Worm (Caenorhabditis elegans) whole organism, dauer: ENCODE data around the gene srx-121.

Source experiments
- unc-62 ChIP-seq: sonication (generic microtip); optimal IDR thresholded peaks from 2 replicates; lab custom pipeline; 2017; ENCODE audit warnings: missing biosample characterization, missing genetic modification reagents, missing genetic modification characterization

The srx-121 gene

DNA sequence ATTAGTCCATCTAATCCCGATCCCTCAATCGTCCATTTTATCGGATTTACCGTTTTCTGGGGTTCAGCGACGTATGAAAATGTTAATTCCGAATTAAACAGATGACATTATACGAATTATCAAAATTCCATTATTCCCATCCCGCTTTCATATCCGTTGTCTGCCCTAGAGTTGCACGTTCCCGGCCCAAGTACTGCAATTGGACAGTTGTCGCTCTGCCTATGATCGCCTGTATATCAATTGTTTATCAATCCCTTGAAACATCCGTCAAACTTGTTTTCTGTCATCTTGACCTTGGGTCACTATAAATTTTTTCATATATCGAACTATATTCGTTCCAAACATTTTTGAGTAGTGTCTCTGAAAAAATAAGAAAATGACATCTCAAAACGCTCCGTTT lies 14.3 kb downstream of the srx-121 start, which contains the start of gene C04E12.5:
C04E12.5 (plus strand) TSS at position 301 of the 400 bp plus-strand sequence.
- TF ChIP-seq unc-62 (GFP tag; lab: Kevin White, UChicago), result no peak

DNA sequence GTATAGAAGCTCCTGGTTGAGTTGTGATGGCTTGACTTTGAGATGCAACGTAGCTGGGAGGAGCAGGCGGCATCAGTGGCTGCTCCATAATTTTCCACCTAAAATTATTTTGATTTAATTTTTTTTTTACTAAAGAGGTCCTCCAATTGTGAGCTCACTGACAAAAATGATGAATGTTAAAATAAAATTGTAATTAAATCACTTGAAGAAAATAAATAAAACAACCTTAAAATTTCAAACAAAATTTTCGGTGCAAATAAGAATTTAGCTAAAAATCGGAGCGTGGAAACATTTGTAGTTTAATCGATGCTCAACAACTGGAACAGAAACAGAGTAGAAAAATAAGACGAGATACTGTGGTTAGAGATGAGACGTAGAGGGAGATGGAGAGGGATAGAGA lies 15.5 kb downstream of the srx-121 start, which contains the start of gene scrm-3:
scrm-3 (minus strand) TSS at position 101 of the 400 bp plus-strand sequence.
- no peak for TF ChIP-seq unc-62 (GFP tag; lab: Kevin White, UChicago)

DNA sequence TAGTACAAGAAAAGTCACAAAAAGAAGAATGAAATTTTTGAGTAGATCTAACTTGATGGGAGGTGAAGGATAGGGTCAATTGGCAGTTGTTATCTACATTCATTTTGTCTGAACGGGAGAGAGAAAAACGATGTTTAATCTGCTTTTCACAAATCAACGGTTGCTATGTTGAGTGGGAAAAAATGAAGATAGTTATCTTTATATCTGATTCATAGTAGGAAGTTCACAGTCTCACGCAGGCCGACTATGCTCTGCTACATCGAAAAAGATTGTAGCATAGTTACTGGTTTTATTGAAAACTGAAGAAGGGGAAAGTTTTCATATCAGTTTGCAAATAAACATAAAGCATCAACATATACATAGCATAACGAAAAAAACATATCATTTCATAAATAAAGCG lies 17.0 kb downstream of the srx-121 start:
- no peak for TF ChIP-seq unc-62 (GFP tag; lab: Kevin White, UChicago)

DNA sequence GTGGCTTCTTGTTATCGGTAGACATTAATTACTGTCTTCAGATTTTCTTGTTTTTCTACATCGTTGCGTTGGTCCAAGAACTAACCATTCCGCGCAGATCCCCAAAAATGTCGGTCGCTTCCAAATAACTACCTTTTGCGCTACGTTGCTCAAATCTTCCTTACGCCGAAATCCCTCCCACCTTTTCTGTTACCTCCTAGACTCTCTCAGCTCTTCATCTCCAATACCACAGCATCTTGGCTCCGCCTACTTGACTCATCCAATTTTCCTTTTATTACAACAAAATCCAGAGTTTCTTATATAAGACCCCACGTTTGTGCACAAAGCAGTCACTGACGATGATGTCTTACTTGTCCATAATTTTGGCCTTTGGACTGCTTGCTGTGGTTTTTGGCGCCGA lies 19.6 kb downstream of the srx-121 start, which contains the start of gene C17B7.12:
C17B7.12 (plus strand) TSS at position 301 of the 400 bp plus-strand sequence.
- TF ChIP-seq unc-62 (GFP tag; lab: Kevin White, UChicago), result no peak

DNA sequence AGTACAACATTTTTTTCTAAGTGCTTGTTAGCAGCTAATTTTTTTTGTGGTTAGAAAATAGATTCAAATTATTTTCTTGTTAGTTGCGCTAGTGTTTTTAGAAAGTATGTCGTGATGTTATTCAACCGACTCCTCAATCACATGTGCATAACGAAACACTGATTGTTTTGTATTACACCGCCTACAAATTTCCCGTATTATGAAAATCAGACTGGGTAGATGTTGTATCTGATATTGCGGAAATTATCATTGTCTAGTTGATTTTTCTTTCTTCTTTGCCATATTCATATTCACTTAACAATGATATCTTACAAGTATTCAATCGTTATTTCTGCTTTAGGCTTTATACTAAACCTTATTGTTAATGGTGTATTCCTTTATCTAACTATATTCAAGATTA lies 21.3 kb downstream of the srx-121 start, which contains the start of gene str-63:
str-63 (plus strand) TSS at position 301 of the 400 bp plus-strand sequence.
- TF ChIP-seq unc-62 (GFP tag; lab: Kevin White, UChicago), result no peak

DNA sequence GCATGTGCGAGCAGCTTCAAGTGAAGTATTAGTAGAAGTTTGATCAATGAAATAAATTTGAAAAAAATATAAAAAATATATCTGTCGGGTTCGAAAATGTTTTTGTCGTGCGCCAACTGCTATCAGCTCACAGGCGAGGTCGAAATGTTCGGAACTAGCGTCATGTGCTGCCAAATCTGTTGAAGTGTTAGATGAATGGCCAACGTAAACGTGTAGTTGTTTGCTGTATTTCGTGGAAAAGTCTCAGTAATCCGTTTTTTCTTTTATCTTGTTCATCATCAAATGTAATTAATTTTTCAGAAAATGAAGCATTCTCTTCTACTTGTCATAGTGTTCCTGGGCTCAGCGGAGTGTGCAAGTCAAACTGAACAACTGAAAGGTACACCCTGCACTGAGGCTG lies 22.7 kb downstream of the srx-121 start, which contains the start of gene C17B7.15:
C17B7.15 (plus strand) TSS at position 301 of the 400 bp plus-strand sequence.
- no peak for TF ChIP-seq unc-62 (GFP tag; lab: Kevin White, UChicago)

DNA sequence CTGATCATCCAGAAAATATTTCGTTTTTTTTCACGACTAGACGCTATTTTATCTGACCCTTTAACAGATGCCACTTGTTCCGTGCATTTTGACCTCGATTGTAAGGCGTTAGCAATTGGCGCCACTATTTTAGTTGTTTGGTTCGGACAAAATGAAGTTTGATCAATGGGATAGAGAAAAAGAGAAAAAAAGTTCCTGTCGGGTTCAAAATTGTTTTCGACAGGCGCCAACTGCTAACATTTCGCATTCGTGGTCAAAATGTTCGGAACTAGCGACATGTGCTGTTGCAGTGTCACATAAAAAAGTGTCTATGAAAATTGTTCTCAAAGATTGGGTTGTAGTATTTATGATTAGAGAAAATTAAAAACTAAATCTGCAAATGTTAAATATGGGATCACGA lies 25.1 kb downstream of the srx-121 start:
- no peak for TF ChIP-seq unc-62 (GFP tag; lab: Kevin White, UChicago)

DNA sequence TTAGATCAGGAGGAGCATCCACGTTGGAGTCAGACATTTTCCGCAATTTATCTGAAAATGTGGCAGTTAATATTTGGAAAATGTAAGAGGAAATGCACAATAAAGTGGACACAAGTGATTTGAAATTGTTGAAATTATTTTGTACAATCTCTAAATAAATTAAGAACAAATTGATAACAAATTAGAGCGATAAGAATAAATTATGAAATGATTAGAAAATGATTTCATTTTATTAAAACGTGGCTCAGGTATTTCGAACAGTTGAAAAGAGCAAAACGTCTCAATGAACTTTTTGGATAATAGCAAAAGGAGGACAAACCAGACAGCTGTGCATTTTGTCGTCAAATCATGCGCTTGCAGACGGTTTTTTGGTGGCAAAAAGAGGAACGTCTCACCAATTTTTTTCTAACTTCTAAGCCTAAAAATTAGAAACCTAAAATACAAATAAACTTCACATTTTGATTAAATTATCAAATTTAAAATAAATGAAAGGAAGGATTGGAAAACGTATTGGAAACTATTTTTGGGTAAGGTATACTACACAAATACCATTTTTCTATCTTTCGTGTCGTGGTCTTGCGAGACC lies 26.0 kb downstream of the srx-121 start, which contains the start of gene fbxa-65:
fbxa-65 (minus strand) TSS at position 51 of the 586 bp plus-strand sequence.
- no peak for TF ChIP-seq unc-62 (GFP tag; lab: Kevin White, UChicago)

DNA sequence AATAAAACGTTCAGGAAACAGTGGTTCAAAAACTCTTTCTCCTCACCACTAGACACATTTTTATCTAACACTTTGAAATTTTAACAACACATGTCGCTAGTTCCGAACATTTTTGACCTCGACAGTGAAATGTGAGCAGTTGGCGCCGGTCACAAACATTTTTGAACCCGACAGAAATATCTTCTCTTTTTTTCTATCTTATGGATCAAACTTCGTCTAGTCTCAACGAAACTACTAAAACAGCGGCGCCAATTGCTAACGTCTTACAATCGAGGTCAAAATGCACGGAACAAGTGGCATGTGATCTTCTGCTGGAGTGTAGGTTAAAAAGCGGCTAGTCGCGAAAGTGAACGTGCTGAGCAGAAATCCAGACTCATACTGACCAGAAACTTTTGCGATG lies 28.6 kb downstream of the srx-121 start:
- TF ChIP-seq unc-62 (GFP tag; lab: Kevin White, UChicago), result no peak

DNA sequence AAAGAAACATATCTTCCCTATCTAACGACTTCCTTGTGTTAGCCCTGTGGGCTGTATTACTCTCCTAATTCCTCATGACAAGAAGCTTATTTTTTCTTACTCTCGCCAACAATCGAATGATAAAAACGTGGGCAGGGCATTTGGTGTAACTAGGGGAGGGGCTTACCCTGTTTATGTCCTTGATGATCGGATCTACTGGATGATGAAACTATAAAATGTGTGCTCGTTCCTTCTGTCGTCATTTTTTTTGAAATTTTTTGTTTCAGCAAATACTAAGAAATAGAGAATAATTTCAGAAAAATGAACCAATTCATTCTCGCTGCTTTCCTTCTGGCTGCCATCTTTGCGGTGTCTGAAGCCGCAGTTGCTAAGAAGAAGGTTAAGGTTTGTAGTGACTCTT lies 30.1 kb downstream of the srx-121 start, which contains the start of gene C17B7.3:
C17B7.3 (plus strand) TSS at position 301 of the 400 bp plus-strand sequence.
- TF ChIP-seq unc-62 (GFP tag; lab: Kevin White, UChicago), result no peak

DNA sequence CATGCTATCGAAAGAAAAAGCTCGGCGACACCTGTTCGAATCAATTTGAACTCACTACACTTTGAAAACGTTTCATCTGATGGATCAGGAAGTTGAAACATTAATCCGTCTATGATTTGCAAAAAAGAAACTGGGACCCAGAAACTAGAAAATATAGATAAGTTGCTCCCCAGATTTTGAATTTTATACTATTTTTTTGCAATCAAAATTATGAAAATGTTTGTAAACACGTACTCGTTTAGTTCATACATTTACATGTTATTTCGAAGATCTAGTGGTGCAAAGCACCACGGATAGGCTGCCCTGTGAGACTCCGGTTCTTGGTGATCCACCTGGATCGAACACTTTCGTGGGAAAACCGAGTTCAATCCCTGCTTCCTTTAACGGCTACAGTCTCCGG lies 30.7 kb downstream of the srx-121 start, which contains the start of gene C17B7.10:
C17B7.10 (minus strand) TSS at position 101 of the 400 bp plus-strand sequence.
- no peak for TF ChIP-seq unc-62 (GFP tag; lab: Kevin White, UChicago)

DNA sequence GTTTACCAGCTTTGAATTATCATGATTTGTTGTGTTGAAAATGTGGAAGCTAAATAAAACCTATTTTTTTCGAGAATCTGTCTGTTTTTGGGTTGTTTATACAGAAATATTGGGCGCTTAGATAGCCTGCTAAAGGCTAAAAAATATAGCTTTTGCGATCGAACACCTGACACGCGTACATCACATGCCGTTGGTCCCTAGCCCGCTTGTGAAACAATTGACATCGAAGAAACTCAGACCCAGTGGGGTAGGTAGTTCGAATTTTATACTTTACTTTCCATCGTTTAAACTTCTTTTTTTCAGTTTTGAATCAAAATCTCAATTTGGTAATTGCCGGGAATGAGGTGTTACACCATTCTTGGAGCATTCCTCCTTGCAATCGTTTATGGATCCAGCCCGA lies 33.6 kb downstream of the srx-121 start, which contains the start of gene C17B7.4:
C17B7.4 (plus strand) TSS at position 301 of the 400 bp plus-strand sequence.
- no peak for TF ChIP-seq unc-62 (GFP tag; lab: Kevin White, UChicago)

DNA sequence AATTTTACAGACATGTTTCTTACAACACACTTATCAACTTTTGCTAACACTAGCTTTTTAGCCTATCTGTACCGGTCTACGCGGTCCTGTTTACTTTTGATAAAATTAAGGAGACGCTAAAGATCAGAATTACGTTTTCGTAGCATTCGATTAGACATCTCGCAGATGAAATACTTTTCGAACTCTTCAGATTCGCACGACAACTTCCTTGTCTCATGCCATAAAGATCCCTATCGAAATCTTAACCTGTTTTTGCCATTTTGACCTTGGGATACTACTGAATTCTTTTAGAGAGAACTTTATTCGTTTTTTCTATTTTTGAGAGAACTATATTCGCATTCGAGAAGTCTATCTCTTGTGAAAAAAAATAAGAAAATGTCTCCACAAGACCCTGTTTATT lies 39.2 kb downstream of the srx-121 start, which contains the start of gene C17B7.5:
C17B7.5 (plus strand) TSS at position 301 of the 400 bp plus-strand sequence.
- no peak for TF ChIP-seq unc-62 (GFP tag; lab: Kevin White, UChicago)

DNA sequence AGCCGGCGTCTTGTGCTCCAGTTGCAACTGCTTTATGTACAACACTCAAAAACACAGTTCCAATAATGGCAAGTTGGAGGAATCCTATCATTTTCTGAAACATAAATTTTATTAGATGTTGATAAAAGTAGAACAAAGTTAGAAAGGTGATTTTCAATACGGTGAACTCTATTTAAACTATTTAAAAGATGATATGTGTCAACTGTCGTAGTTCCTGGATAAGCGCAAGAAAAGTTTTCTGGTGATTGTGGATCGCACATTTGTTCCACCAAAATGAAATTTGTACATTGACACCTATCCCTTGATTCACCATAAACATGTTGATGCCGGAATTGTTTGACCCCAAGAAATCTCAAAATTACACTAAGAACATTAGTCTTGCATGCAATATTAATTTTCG lies 40.5 kb downstream of the srx-121 start, which contains the start of gene C17B7.9:
C17B7.9 (minus strand) TSS at position 101 of the 400 bp plus-strand sequence.
- TF ChIP-seq unc-62 (GFP tag; lab: Kevin White, UChicago), result no peak

DNA sequence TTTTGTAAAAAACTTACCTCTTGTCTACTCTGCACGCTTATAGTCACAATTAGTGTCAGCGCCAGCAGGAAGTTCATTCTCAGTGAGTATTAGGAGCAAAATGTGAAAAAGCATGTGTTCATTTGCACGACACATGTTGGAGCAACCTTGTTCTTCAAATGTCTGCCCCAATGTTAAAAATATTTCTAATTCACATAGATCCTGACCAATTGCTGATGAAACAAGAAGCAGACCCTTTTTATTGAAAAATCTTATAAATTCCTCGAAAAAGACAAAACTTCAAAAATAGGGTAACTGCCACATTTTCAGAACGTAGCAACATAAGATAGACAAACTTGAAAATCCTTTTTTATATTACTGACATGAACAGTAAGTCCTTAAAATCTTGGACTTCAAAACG lies 48.4 kb downstream of the srx-121 start, which contains the start of gene C17B7.8:
C17B7.8 (minus strand) TSS at position 101 of the 400 bp plus-strand sequence.
- TF ChIP-seq unc-62 (GFP tag; lab: Kevin White, UChicago), result no peak
